Worm (Caenorhabditis elegans) whole organism, mixed stage, embryonic: ENCODE measurements around the gene hid-1.

ENCODE experiments used
- M03D4.4 ChIP-seq: sonication (generic microtip); optimal IDR thresholded peaks from 2 replicates; lab custom pipeline; 2017; ENCODE audit warnings: mild to moderate bottlenecking, missing genetic modification characterization, missing compliant biosample characterization
- bed-3 ChIP-seq: fragments of 200-800 bp; sonication (Bioruptor generic); optimal IDR thresholded peaks from 3 replicates; lab custom pipeline; 2018; ENCODE audit warnings: mild to moderate bottlenecking, missing genetic modification characterization, moderate library complexity, missing compliant biosample characterization
- blmp-1 ChIP-seq: fragments of 150-350 bp; optimal IDR thresholded peaks from 2 replicates; lab custom pipeline; 2014; ENCODE audit warnings: missing biosample characterization, missing genetic modification characterization
- ceh-39 ChIP-seq: fragments of 150-350 bp; optimal IDR thresholded peaks from 2 replicates; lab custom pipeline; 2014; ENCODE audit warnings: missing biosample characterization, missing genetic modification characterization
- ceh-43 ChIP-seq: fragments of 200-800 bp; sonication (Bioruptor generic); optimal IDR thresholded peaks from 2 replicates; lab custom pipeline; 2018; ENCODE audit warnings: mild to moderate bottlenecking, missing genetic modification characterization, moderate library complexity, missing compliant biosample characterization
- ceh-83 ChIP-seq: fragments of 200-800 bp; sonication (Bioruptor generic); optimal IDR thresholded peaks from 2 replicates; lab custom pipeline; 2018; ENCODE audit warnings: mild to moderate bottlenecking, missing genetic modification characterization, missing compliant biosample characterization
- cnd-1 ChIP-seq: fragments of 200-800 bp; sonication (Bioruptor generic); optimal IDR thresholded peaks from 2 replicates; lab custom pipeline; 2018; ENCODE audit warnings: mild to moderate bottlenecking, missing genetic modification characterization, missing compliant biosample characterization
- drap-1 ChIP-seq: fragments of 200-800 bp; sonication (Bioruptor generic); optimal IDR thresholded peaks from 3 replicates; lab custom pipeline; 2018; ENCODE audit warnings: mild to moderate bottlenecking, missing genetic modification characterization, missing compliant biosample characterization
- elt-1 ChIP-seq: sonication (generic microtip); optimal IDR thresholded peaks from 2 replicates; lab custom pipeline; 2017; ENCODE audit warnings: missing genetic modification characterization, mild to moderate bottlenecking, missing compliant biosample characterization, antibody characterized with exemption, moderate library complexity, borderline replicate concordance; ENCODE audit not compliant: insufficient read depth
- elt-3 ChIP-seq: fragments of 150-350 bp; optimal IDR thresholded peaks from 2 replicates; lab custom pipeline; 2014; ENCODE audit warnings: missing biosample characterization, missing genetic modification characterization
- flh-1 ChIP-seq: fragments of 200-800 bp; sonication (Bioruptor generic); optimal IDR thresholded peaks from 2 replicates; lab custom pipeline; 2018; ENCODE audit warnings: mild to moderate bottlenecking, missing genetic modification characterization, moderate library complexity, missing compliant biosample characterization
- ham-2 ChIP-seq: fragments of 200-800 bp; sonication (Bioruptor generic); optimal IDR thresholded peaks from 2 replicates; lab custom pipeline; 2018; ENCODE audit warnings: mild to moderate bottlenecking, missing genetic modification characterization, missing compliant biosample characterization
- lin-13 ChIP-seq: fragments of 150-350 bp; optimal IDR thresholded peaks from 2 replicates; lab custom pipeline; 2014; ENCODE audit warnings: missing biosample characterization, missing genetic modification characterization
- lin-32 ChIP-seq: fragments of 200-800 bp; sonication (Bioruptor generic); optimal IDR thresholded peaks from 2 replicates; lab custom pipeline; 2018; ENCODE audit warnings: mild to moderate bottlenecking, missing genetic modification characterization, missing compliant biosample characterization
- mab-5 ChIP-seq: fragments of 150-350 bp; optimal IDR thresholded peaks from 2 replicates; lab custom pipeline; 2014; ENCODE audit warnings: missing biosample characterization, missing genetic modification characterization
- mls-2 ChIP-seq: sonication (generic microtip); optimal IDR thresholded peaks from 2 replicates; lab custom pipeline; 2016; ENCODE audit warnings: mild to moderate bottlenecking, missing genetic modification characterization, moderate library complexity, missing compliant biosample characterization
- nhr-12 ChIP-seq: fragments of 150-350 bp; optimal IDR thresholded peaks from 2 replicates; lab custom pipeline; 2014; ENCODE audit warnings: missing biosample characterization, missing genetic modification characterization
- nhr-2 ChIP-seq: fragments of 150-350 bp; optimal IDR thresholded peaks from 2 replicates; lab custom pipeline; 2014; ENCODE audit warnings: missing biosample characterization, missing genetic modification characterization
- nhr-237 ChIP-seq: fragments of 150-350 bp; optimal IDR thresholded peaks from 2 replicates; lab custom pipeline; 2014; ENCODE audit warnings: missing biosample characterization, missing genetic modification characterization
- nhr-28 ChIP-seq: fragments of 150-350 bp; optimal IDR thresholded peaks from 2 replicates; lab custom pipeline; 2014; ENCODE audit warnings: missing biosample characterization, missing genetic modification characterization
- nhr-76 ChIP-seq: sonication (generic microtip); optimal IDR thresholded peaks from 2 replicates; lab custom pipeline; 2017; ENCODE audit warnings: missing biosample characterization, missing genetic modification characterization
- snpc-4 ChIP-seq: fragments of 150-350 bp; optimal IDR thresholded peaks from 2 replicates; lab custom pipeline; 2014; ENCODE audit warnings: missing biosample characterization, missing genetic modification characterization
- sptf-1 ChIP-seq: sonication (generic microtip); optimal IDR thresholded peaks from 2 replicates; lab custom pipeline; 2017; ENCODE audit warnings: mild to moderate bottlenecking, missing genetic modification characterization, moderate library complexity, missing compliant biosample characterization
- tbx-8 ChIP-seq: fragments of 200-800 bp; sonication (Bioruptor generic); optimal IDR thresholded peaks from 2 replicates; lab custom pipeline; 2018; ENCODE audit warnings: mild to moderate bottlenecking, missing genetic modification characterization, moderate library complexity, missing compliant biosample characterization
- unc-120 ChIP-seq: sonication (generic microtip); optimal IDR thresholded peaks from 2 replicates; lab custom pipeline; 2017; ENCODE audit warnings: missing genetic modification characterization, missing compliant biosample characterization; ENCODE audit not compliant: poor library complexity, severe bottlenecking
- unc-39 ChIP-seq: fragments of 150-350 bp; optimal IDR thresholded peaks from 2 replicates; lab custom pipeline; 2014; ENCODE audit warnings: missing biosample characterization, missing genetic modification characterization
- unc-62 ChIP-seq: fragments of 150-350 bp; optimal IDR thresholded peaks from 2 replicates; lab custom pipeline; 2014; ENCODE audit warnings: missing biosample characterization, missing genetic modification reagents, missing genetic modification characterization
- zip-8 ChIP-seq: fragments of 150-350 bp; optimal IDR thresholded peaks from 2 replicates; lab custom pipeline; 2014; ENCODE audit warnings: missing biosample characterization, missing genetic modification characterization
- ztf-11 ChIP-seq: fragments of 150-350 bp; optimal IDR thresholded peaks from 2 replicates; lab custom pipeline; 2014; ENCODE audit warnings: missing biosample characterization, missing genetic modification characterization

hid-1 gene

ce11 chrX:2456141-2456540 is 32.7 kb upstream of the hid-1 start:
- no peak for TF ChIP-seq bed-3 (GFP tag; lab: Kevin White, UChicago)
- no peak for TF ChIP-seq snpc-4 (tag; lab: Kevin White, UChicago)
- no peak for TF ChIP-seq M03D4.4 (tag; lab: Kevin White, UChicago)
- no peak for TF ChIP-seq elt-3 (tag; lab: Kevin White, UChicago)
- no peak for TF ChIP-seq nhr-28 (tag; lab: Kevin White, UChicago)
- no peak for TF ChIP-seq ceh-43 (GFP tag; lab: Kevin White, UChicago)
- TF ChIP-seq zip-8 (tag; lab: Kevin White, UChicago) = no peak
- no peak for TF ChIP-seq lin-32 (GFP tag; lab: Kevin White, UChicago)
- no peak for TF ChIP-seq blmp-1 (tag; lab: Kevin White, UChicago)
- TF ChIP-seq unc-120 (tag; lab: Kevin White, UChicago) = no peak
- no peak for TF ChIP-seq nhr-76 (tag; lab: Kevin White, UChicago)
- no peak for TF ChIP-seq ztf-11 (tag; lab: Kevin White, UChicago)
- no peak for TF ChIP-seq cnd-1
- no peak for TF ChIP-seq ham-2 (GFP tag; lab: Kevin White, UChicago)
- TF ChIP-seq ceh-39 (tag; lab: Kevin White, UChicago) = no peak

- no peak for TF ChIP-seq ceh-83
- no peak for TF ChIP-seq ceh-39 (tag; lab: Kevin White, UChicago)
- no peak for TF ChIP-seq lin-13
- TF ChIP-seq nhr-12 (tag; lab: Kevin White, UChicago) = no peak
- no peak for TF ChIP-seq nhr-28 (tag; lab: Kevin White, UChicago)
- no peak for TF ChIP-seq elt-3 (tag; lab: Kevin White, UChicago)
- TF ChIP-seq snpc-4 (tag; lab: Kevin White, UChicago) = no peak
These were observed 31.4 kb upstream of the hid-1 start for ce11 chrX:2457461-2457860.

ce11 chrX:2459793-2460192 is 29.1 kb upstream of the hid-1 start, which contains the start of gene fox-1:
Gene fox-1 (minus strand): TSS chrX:2459893.
- peak; percentile 16 for TF ChIP-seq sptf-1 (tag; lab: Kevin White, UChicago)
- peak; percentile 1 for TF ChIP-seq M03D4.4 (tag; lab: Kevin White, UChicago)
- no peak for TF ChIP-seq lin-32 (GFP tag; lab: Kevin White, UChicago)

ce11 chrX:2461742-2462141 is 27.1 kb upstream of the hid-1 start:
- TF ChIP-seq unc-120 (tag; lab: Kevin White, UChicago) = no peak
- no peak for TF ChIP-seq mab-5
- no peak for TF ChIP-seq nhr-28 (tag; lab: Kevin White, UChicago)
- no peak for TF ChIP-seq unc-39 (tag; lab: Kevin White, UChicago)
- TF ChIP-seq tbx-8 (GFP tag; lab: Kevin White, UChicago) = no peak
- TF ChIP-seq ham-2 (GFP tag; lab: Kevin White, UChicago) = no peak
- TF ChIP-seq ceh-43 (GFP tag; lab: Kevin White, UChicago) = no peak
- TF ChIP-seq cnd-1 = no peak
- TF ChIP-seq bed-3 (GFP tag; lab: Kevin White, UChicago) = no peak
- TF ChIP-seq flh-1 = no peak
- TF ChIP-seq drap-1 (GFP tag; lab: Kevin White, UChicago) = no peak
- TF ChIP-seq ceh-39 (tag; lab: Kevin White, UChicago) = no peak

- TF ChIP-seq bed-3 (GFP tag; lab: Kevin White, UChicago) (no peak), M03D4.4 (tag; lab: Kevin White, UChicago) (no peak), elt-1 (no peak), unc-62 (no peak), tbx-8 (GFP tag; lab: Kevin White, UChicago) (no peak), snpc-4 (tag; lab: Kevin White, UChicago) (no peak), mls-2 (no peak), sptf-1 (tag; lab: Kevin White, UChicago) (no peak), ztf-11 (tag; lab: Kevin White, UChicago) (no peak), nhr-237 (tag; lab: Kevin White, UChicago) (no peak), mab-5 (no peak), unc-120 (tag; lab: Kevin White, UChicago) (no peak), ceh-43 (GFP tag; lab: Kevin White, UChicago) (no peak), ceh-39 (tag; lab: Kevin White, UChicago) (no peak), nhr-2 (no peak), nhr-76 (tag; lab: Kevin White, UChicago) (no peak), flh-1 (no peak)
These were observed 24.8 kb upstream of the hid-1 start for ce11 chrX:2464064-2464463.
